ENCODE assay signal across 6 fruit fly cellular contexts in genomic region chr3R:17394318-17395188, dm6.
TF ChIP-seq lines count a peak whose summit lies in the region.

Gene CREG (minus strand): TSS chr3R:17394640.

- no peak for TF ChIP-seq CTCF in whole organism, embryonic (GFP tag; optimal IDR thresholded peaks at IDR 0.05; lab: Kevin White, UChicago)

TF ChIP-seq in whole organism, 6 proteins besides CTCF, POLR2A, EP300 and RAD21:
- no peak for TF ChIP-seq CG8478 (optimal IDR thresholded peaks at IDR 0.05; lab: Kevin White, UChicago)
- no peak for TF ChIP-seq usp (GFP tag; optimal IDR thresholded peaks at IDR 0.05; lab: Kevin White, UChicago)
- TF ChIP-seq pan (optimal IDR thresholded peaks at IDR 0.05; lab: Kevin White, UChicago) = peak; percentile 93
- TF ChIP-seq Dll (optimal IDR thresholded peaks at IDR 0.05; lab: Kevin White, UChicago) = no peak
- no peak for TF ChIP-seq psq (optimal IDR thresholded peaks at IDR 0.05; lab: Kevin White, UChicago)
- TF ChIP-seq EcR (GFP tag; optimal IDR thresholded peaks at IDR 0.05; lab: Kevin White, UChicago) = no peak
TF ChIP-seq in whole organism: peak in this region for 1.

TF ChIP-seq in whole organism, adult, 20 proteins besides CTCF, POLR2A, EP300 and RAD21 (continues in another document):
- no peak for TF ChIP-seq CG1620 (GFP tag; optimal IDR thresholded peaks at IDR 0.05; lab: Kevin White, UChicago)
- TF ChIP-seq ovo (GFP tag; optimal IDR thresholded peaks at IDR 0.05; lab: Kevin White, UChicago) = no peak
- TF ChIP-seq pad (GFP tag; optimal IDR thresholded peaks at IDR 0.05; lab: Kevin White, UChicago) = peak; percentile 26
- TF ChIP-seq CG7045 (GFP tag; optimal IDR thresholded peaks at IDR 0.05; lab: Kevin White, UChicago) = peak; percentile 24
- TF ChIP-seq cnc (optimal IDR thresholded peaks at IDR 0.05; lab: Kevin White, UChicago) = peak; percentile 12 to 21
- peak; percentile 59 for TF ChIP-seq CG12768 (GFP tag; optimal IDR thresholded peaks at IDR 0.05; lab: Kevin White, UChicago)
- peak; percentile 24 for TF ChIP-seq tj (GFP tag; optimal IDR thresholded peaks at IDR 0.05; lab: Kevin White, UChicago)
- TF ChIP-seq CG5204 (GFP tag; optimal IDR thresholded peaks at IDR 0.05; lab: Kevin White, UChicago) = peak; percentile 50
- TF ChIP-seq CG14711 (tag; optimal IDR thresholded peaks at IDR 0.05; lab: Kevin White, UChicago) = peak; percentile 20
- peak; percentile 22 for TF ChIP-seq cic (GFP tag; optimal IDR thresholded peaks at IDR 0.05; lab: Kevin White, UChicago)
- TF ChIP-seq CG7101 (tag; optimal IDR thresholded peaks at IDR 0.05; lab: Kevin White, UChicago) = peak; percentile 1
- TF ChIP-seq Clk (GFP tag; optimal IDR thresholded peaks at IDR 0.05; lab: Kevin White, UChicago) = no peak
- no peak for TF ChIP-seq CG33017 (tag; optimal IDR thresholded peaks at IDR 0.05; lab: Kevin White, UChicago)
- TF ChIP-seq CG11617 (GFP tag; optimal IDR thresholded peaks at IDR 0.05; lab: Kevin White, UChicago) = peak; percentile 71
- TF ChIP-seq bab1 (GFP tag; optimal IDR thresholded peaks at IDR 0.05; lab: Kevin White, UChicago) = no peak
- peak; percentile 58 for TF ChIP-seq Hr96 (GFP tag; optimal IDR thresholded peaks at IDR 0.05; lab: Kevin White, UChicago)
- TF ChIP-seq toe (GFP tag; optimal IDR thresholded peaks at IDR 0.05; lab: Kevin White, UChicago) = no peak

TF ChIP-seq in whole organism, embryonic, 481 proteins besides CTCF, POLR2A, EP300 and RAD21 (continues in another document):
- no peak for TF ChIP-seq CG17359 (tag; optimal IDR thresholded peaks at IDR 0.05; lab: Kevin White, UChicago)
- no peak for TF ChIP-seq amos (GFP tag; IDR thresholded peaks at IDR 0.05; lab: Robert Waterston, UW; ENCODE audit: partially characterized antibody)
- peak; percentile 29 for TF ChIP-seq Hsf (GFP tag; optimal IDR thresholded peaks at IDR 0.05; lab: Kevin White, UChicago)
- TF ChIP-seq CG9215 (GFP tag; IDR thresholded peaks at IDR 0.05; lab: Robert Waterston, UW) = peak; percentile 91
- peak; percentile 40 for TF ChIP-seq ac (GFP tag; optimal IDR thresholded peaks at IDR 0.05; lab: Kevin White, UChicago)
- no peak for TF ChIP-seq HLH4C (GFP tag; IDR thresholded peaks at IDR 0.05; lab: Robert Waterston, UW; ENCODE audit: partially characterized antibody)
- no peak for TF ChIP-seq CG14965 (GFP tag; optimal IDR thresholded peaks at IDR 0.05; lab: Kevin White, UChicago; ENCODE audit: borderline replicate concordance)
- TF ChIP-seq tll (GFP tag; optimal IDR thresholded peaks at IDR 0.05; lab: Kevin White, UChicago) = peak in 1 of 2 experiments; percentile 91
- TF ChIP-seq CG12104 (GFP tag; optimal IDR thresholded peaks at IDR 0.05; lab: Kevin White, UChicago) = peak; percentile 34
- no peak for TF ChIP-seq Hand (GFP tag; optimal IDR thresholded peaks at IDR 0.05; lab: Kevin White, UChicago)
- peak; percentile 6 for TF ChIP-seq ind (GFP tag; optimal IDR thresholded peaks at IDR 0.05; lab: Kevin White, UChicago)
- TF ChIP-seq CG3407 (GFP tag; optimal IDR thresholded peaks at IDR 0.05; lab: Kevin White, UChicago) = no peak
- TF ChIP-seq org-1 (GFP tag; optimal IDR thresholded peaks at IDR 0.05; lab: Kevin White, UChicago) = peak; percentile 6
- TF ChIP-seq cad (GFP tag; optimal IDR thresholded peaks at IDR 0.05; lab: Kevin White, UChicago) = peak; percentile 74
- TF ChIP-seq crp (GFP tag; optimal IDR thresholded peaks at IDR 0.05; lab: Kevin White, UChicago) = peak in 1 of 2 experiments; percentile 70
- TF ChIP-seq exex (tag; optimal IDR thresholded peaks at IDR 0.05; lab: Kevin White, UChicago) = no peak
- no peak for TF ChIP-seq fu2 (GFP tag; optimal IDR thresholded peaks at IDR 0.05; lab: Kevin White, UChicago)

TF ChIP-seq in whole organism, prepupa, 60 proteins besides CTCF, POLR2A, EP300 and RAD21 (continues in another document):
- TF ChIP-seq achi (GFP tag; optimal IDR thresholded peaks at IDR 0.05; lab: Kevin White, UChicago) (peak; percentile 36), cyc (GFP tag; optimal IDR thresholded peaks at IDR 0.05; lab: Kevin White, UChicago) (peak; percentile 34), ss (GFP tag; optimal IDR thresholded peaks at IDR 0.05; lab: Kevin White, UChicago) (peak; percentile 5 to 24), CG4318 (GFP tag; optimal IDR thresholded peaks at IDR 0.05; lab: Kevin White, UChicago) (peak; percentile 36), Lpt (GFP tag; optimal IDR thresholded peaks at IDR 0.05; lab: Kevin White, UChicago) (no peak), CG6808 (GFP tag; optimal IDR thresholded peaks at IDR 0.05; lab: Kevin White, UChicago) (peak; percentile 44), CG32006 (GFP tag; optimal IDR thresholded peaks at IDR 0.05; lab: Kevin White, UChicago) (peak; percentile 69), Met (GFP tag; optimal IDR thresholded peaks at IDR 0.05; lab: Kevin White, UChicago) (peak; percentile 71), Blimp-1 (GFP tag; optimal IDR thresholded peaks at IDR 0.05; lab: Kevin White, UChicago) (peak; percentile 11), CG6792 (GFP tag; optimal IDR thresholded peaks at IDR 0.05; lab: Kevin White, UChicago) (peak; percentile 35), CG31627 (GFP tag; optimal IDR thresholded peaks at IDR 0.05; lab: Kevin White, UChicago) (peak; percentile 38), salr (GFP tag; optimal IDR thresholded peaks at IDR 0.05; lab: Kevin White, UChicago) (peak in 1 of 2 experiments; percentile 73), CG8632 (GFP tag; optimal IDR thresholded peaks at IDR 0.05; lab: Kevin White, UChicago) (peak; percentile 38), dsx (GFP tag; optimal IDR thresholded peaks at IDR 0.05; lab: Kevin White, UChicago; ENCODE audit: poor library complexity, severe bottlenecking) (no peak), CG11762 (GFP tag; optimal IDR thresholded peaks at IDR 0.05; lab: Kevin White, UChicago; ENCODE audit: insufficient read depth) (no peak), Hr38 (GFP tag; optimal IDR thresholded peaks at IDR 0.05; lab: Kevin White, UChicago) (no peak), svp (GFP tag; lab: Kevin White, UChicago) (peak; percentile 96), Ets21C (GFP tag; optimal IDR thresholded peaks at IDR 0.05; lab: Kevin White, UChicago) (peak; percentile 30)

TF ChIP-seq in whole organism, pupa, 21 proteins besides CTCF, POLR2A, EP300 and RAD21 (continues in another document):
- TF ChIP-seq rn (GFP tag; IDR thresholded peaks at IDR 0.05; lab: Robert Waterston, UW) (no peak), CG13204 (GFP tag; optimal IDR thresholded peaks at IDR 0.05; lab: Kevin White, UChicago) (no peak), CG10348 (GFP tag; IDR thresholded peaks at IDR 0.05; lab: Robert Waterston, UW) (no peak), EcR (GFP tag; optimal IDR thresholded peaks at IDR 0.05; lab: Kevin White, UChicago) (peak; percentile 85), gl (tag; optimal IDR thresholded peaks at IDR 0.05; lab: Kevin White, UChicago) (no peak), Ets98B (GFP tag; IDR thresholded peaks at IDR 0.05; lab: Robert Waterston, UW) (0 out of 2 replicates have a peak, but pooled peaks have one; percentile 24), CG8159 (tag; optimal IDR thresholded peaks at IDR 0.05; lab: Kevin White, UChicago) (peak; percentile 41), fd96Ca (GFP tag; IDR thresholded peaks at IDR 0.05; lab: Robert Waterston, UW) (no peak), Pif1B (GFP tag; optimal IDR thresholded peaks at IDR 0.05; lab: Kevin White, UChicago) (peak; percentile 18), D1 (tag; optimal IDR thresholded peaks at IDR 0.05; lab: Kevin White, UChicago) (peak; percentile 24), CG8301 (tag; optimal IDR thresholded peaks at IDR 0.05; lab: Kevin White, UChicago) (peak; percentile 38), Snoo (tag; optimal IDR thresholded peaks at IDR 0.05; lab: Kevin White, UChicago) (peak; percentile 46), CG14655 (GFP tag; optimal IDR thresholded peaks at IDR 0.05; lab: Kevin White, UChicago) (peak; percentile 53), CG15710 (tag; optimal IDR thresholded peaks at IDR 0.05; lab: Kevin White, UChicago) (peak; percentile 23), CG12605 (GFP tag; IDR thresholded peaks at IDR 0.05; lab: Robert Waterston, UW) (0 out of 2 replicates have a peak, but pooled peaks have one; percentile 7), CG34367 (tag; optimal IDR thresholded peaks at IDR 0.05; lab: Kevin White, UChicago) (no peak), CG17806 (tag; optimal IDR thresholded peaks at IDR 0.05; lab: Kevin White, UChicago) (no peak), CG32121 (GFP tag; IDR thresholded peaks at IDR 0.05; lab: Robert Waterston, UW) (no peak), Pif1A (GFP tag; optimal IDR thresholded peaks at IDR 0.05; lab: Kevin White, UChicago) (peak; percentile 32), CG4496 (GFP tag; IDR thresholded peaks at IDR 0.05; lab: Robert Waterston, UW) (no peak)

TF ChIP-seq in whole organism, wandering third instar larva, 38 proteins besides CTCF, POLR2A, EP300 and RAD21 (continues in another document):
- no peak for TF ChIP-seq brk (GFP tag; optimal IDR thresholded peaks at IDR 0.05; lab: Kevin White, UChicago)
- no peak for TF ChIP-seq sage (GFP tag; optimal IDR thresholded peaks at IDR 0.05; lab: Kevin White, UChicago)
- peak; percentile 32 for TF ChIP-seq ey (GFP tag; optimal IDR thresholded peaks at IDR 0.05; lab: Kevin White, UChicago)
- no peak for TF ChIP-seq sv (GFP tag; optimal IDR thresholded peaks at IDR 0.05; lab: Kevin White, UChicago)
- peak; percentile 39 for TF ChIP-seq fru (GFP tag; optimal IDR thresholded peaks at IDR 0.05; lab: Kevin White, UChicago)
- no peak for TF ChIP-seq dl (GFP tag; optimal IDR thresholded peaks at IDR 0.05; lab: Kevin White, UChicago; ENCODE audit: insufficient read depth in 1 of 2, partially characterized antibody in 2 of 2)
- TF ChIP-seq lola (GFP tag; optimal IDR thresholded peaks at IDR 0.05; lab: Kevin White, UChicago) = no peak
- TF ChIP-seq OdsH (GFP tag; optimal IDR thresholded peaks at IDR 0.05; lab: Kevin White, UChicago) = peak; percentile 4
- TF ChIP-seq N (GFP tag; optimal IDR thresholded peaks at IDR 0.05; lab: Kevin White, UChicago) = no peak
- TF ChIP-seq jim (GFP tag; optimal IDR thresholded peaks at IDR 0.05; lab: Kevin White, UChicago) = no peak
- no peak for TF ChIP-seq CG9705 (GFP tag; optimal IDR thresholded peaks at IDR 0.05; lab: Kevin White, UChicago)
- peak; percentile 43 for TF ChIP-seq psq (GFP tag; optimal IDR thresholded peaks at IDR 0.05; lab: Kevin White, UChicago)
- TF ChIP-seq Mio (GFP tag; optimal IDR thresholded peaks at IDR 0.05; lab: Kevin White, UChicago) = no peak
- peak; percentile 66 for TF ChIP-seq Hr83 (GFP tag; optimal IDR thresholded peaks at IDR 0.05; lab: Kevin White, UChicago; ENCODE audit: poor library complexity, severe bottlenecking)
- peak; percentile 0 for TF ChIP-seq Dfd (GFP tag; optimal IDR thresholded peaks at IDR 0.05; lab: Kevin White, UChicago)
- TF ChIP-seq Hr78 (GFP tag; optimal IDR thresholded peaks at IDR 0.05; lab: Kevin White, UChicago) = no peak
- peak; percentile 32 for TF ChIP-seq rgr (GFP tag; optimal IDR thresholded peaks at IDR 0.05; lab: Kevin White, UChicago)
- TF ChIP-seq Rel (GFP tag; optimal IDR thresholded peaks at IDR 0.05; lab: Kevin White, UChicago) = no peak
- peak; percentile 34 for TF ChIP-seq Rel (tag; optimal IDR thresholded peaks at IDR 0.05; lab: Kevin White, UChicago)
- TF ChIP-seq pan (optimal IDR thresholded peaks at IDR 0.05; lab: Kevin White, UChicago) = peak; percentile 79
- TF ChIP-seq HLH106 (tag; optimal IDR thresholded peaks at IDR 0.05; lab: Kevin White, UChicago) = peak; percentile 15
- peak; percentile 34 for TF ChIP-seq Sp1 (GFP tag; optimal IDR thresholded peaks at IDR 0.05; lab: Kevin White, UChicago)
